Fruit fly (Drosophila melanogaster) whole organism, embryonic: ENCODE results near the gene CG34180.
A peak's percentile ranks its signal among the peaks of the same experiment; 100 is the strongest.

Source experiments
- BEAF-32 ChIP-seq: fragments of 200-800 bp; sonication (Bioruptor generic); optimal IDR thresholded peaks from 3 replicates; lab custom pipeline; 2017; ENCODE audit warnings: missing biosample characterization, missing genetic modification characterization, mild to moderate bottlenecking, moderate library complexity, missing genetic modification reagents
- Bteb2 ChIP-seq: fragments of 200-800 bp; sonication (Bioruptor generic); optimal IDR thresholded peaks from 2 replicates; lab custom pipeline; 2016; ENCODE audit warnings: missing biosample characterization, missing genetic modification characterization
- CG10209 ChIP-seq: fragments of 200-800 bp; sonication (Bioruptor generic); optimal IDR thresholded peaks from 3 replicates; lab custom pipeline; 2017; ENCODE audit warnings: missing biosample characterization, mild to moderate bottlenecking, missing genetic modification characterization, missing genetic modification reagents
- CG10274 ChIP-seq: fragments of 200-800 bp; sonication (Bioruptor generic); optimal IDR thresholded peaks from 3 replicates; lab custom pipeline; 2017; ENCODE audit warnings: missing biosample characterization, mild to moderate bottlenecking, missing genetic modification characterization
- CG11085 ChIP-seq: fragments of 200-800 bp; sonication (Bioruptor generic); IDR thresholded peaks from 2 replicates; pipeline ENCODE4 v1.3.6; 2022; ENCODE audit warnings: missing biosample characterization, missing genetic modification characterization
- CG12071 ChIP-seq: fragments of 200-800 bp; sonication (Bioruptor generic); optimal IDR thresholded peaks from 3 replicates; lab custom pipeline; 2018; ENCODE audit warnings: missing biosample characterization, mild to moderate bottlenecking, missing genetic modification characterization
- CG12942 ChIP-seq: fragments of 200-800 bp; sonication (Bioruptor generic); optimal IDR thresholded peaks from 3 replicates; lab custom pipeline; 2016; ENCODE audit warnings: missing biosample characterization, missing genetic modification characterization
- CG14860 ChIP-seq: fragments of 200-800 bp; sonication (Bioruptor generic); IDR thresholded peaks from 3 replicates; pipeline ENCODE4 v1.3.6; 2022; ENCODE audit warnings: missing biosample characterization, missing genetic modification characterization; ENCODE audit not compliant: partially characterized antibody
- CG17359 ChIP-seq: fragments of 200-800 bp; sonication (Bioruptor generic); optimal IDR thresholded peaks from 3 replicates; lab custom pipeline; 2018; ENCODE audit warnings: missing biosample characterization, mild to moderate bottlenecking, missing genetic modification characterization, moderate library complexity
- CG17802 ChIP-seq: fragments of 200-800 bp; sonication (Bioruptor generic); optimal IDR thresholded peaks from 2 replicates; lab custom pipeline; 2018; ENCODE audit warnings: missing biosample characterization, mild to moderate bottlenecking, missing genetic modification characterization, moderate library complexity
- CG2120 ChIP-seq: fragments of 200-800 bp; sonication (Bioruptor generic); optimal IDR thresholded peaks from 3 replicates; lab custom pipeline; 2016; ENCODE audit warnings: missing biosample characterization, missing genetic modification characterization
- CG4328 ChIP-seq: fragments of 200-800 bp; sonication (Bioruptor generic); optimal IDR thresholded peaks from 3 replicates; lab custom pipeline; 2017; ENCODE audit warnings: missing biosample characterization, missing genetic modification reagents, missing genetic modification characterization
- CG6272 ChIP-seq: fragments of 200-800 bp; sonication (Bioruptor generic); IDR thresholded peaks from 2 replicates; pipeline ENCODE4 v1.3.6; 2022; ENCODE audit warnings: missing biosample characterization, missing genetic modification characterization
- CG6791 ChIP-seq: fragments of 200-800 bp; sonication (Bioruptor generic); IDR thresholded peaks from 3 replicates; pipeline ENCODE4 v1.3.6; 2022; ENCODE audit warnings: missing biosample characterization, missing genetic modification characterization; ENCODE audit not compliant: partially characterized antibody
- CG9797 ChIP-seq: fragments of 200-800 bp; sonication (Bioruptor generic); optimal IDR thresholded peaks from 3 replicates; lab custom pipeline; 2018; ENCODE audit warnings: missing biosample characterization, mild to moderate bottlenecking, missing genetic modification characterization
- D19A ChIP-seq: fragments of 200-800 bp; optimal IDR thresholded peaks from 3 replicates; lab custom pipeline; 2019; ENCODE audit warnings: missing biosample characterization, mild to moderate bottlenecking, missing genetic modification characterization, moderate library complexity
- Doc3 ChIP-seq: fragments of 200-800 bp; sonication (Bioruptor generic); IDR thresholded peaks from 3 replicates; pipeline ENCODE4 v1.3.6; 2022; ENCODE audit warnings: missing biosample characterization, missing genetic modification characterization; ENCODE audit not compliant: partially characterized antibody
- ERR ChIP-seq: fragments of 200-800 bp; sonication (Bioruptor generic); optimal IDR thresholded peaks from 2 replicates; lab custom pipeline; 2016; ENCODE audit warnings: missing biosample characterization, missing genetic modification characterization
- Fer2 ChIP-seq: fragments of 200-800 bp; sonication (Bioruptor generic); optimal IDR thresholded peaks from 2 replicates; lab custom pipeline; 2018; ENCODE audit warnings: missing biosample characterization, mild to moderate bottlenecking, missing genetic modification characterization, moderate library complexity
- HLH54F ChIP-seq: fragments of 200-800 bp; sonication (Bioruptor generic); optimal IDR thresholded peaks from 3 replicates; lab custom pipeline; 2016; ENCODE audit warnings: missing biosample characterization, missing genetic modification characterization
- Hr78 ChIP-seq, 2 experiments: fragments of 200-800 bp in 1 of 2; fragments of >200 bp in 1 of 2; sonication (Bioruptor generic) in 1 of 2; optimal IDR thresholded peaks; 2 replicates each; lab custom pipeline; 2017 to 2019; ENCODE audit warnings: missing biosample characterization in 2 of 2, missing genetic modification characterization in 2 of 2, mild to moderate bottlenecking in 1 of 2, moderate library complexity in 1 of 2
- Kr ChIP-seq: fragments of 200-800 bp; sonication (Bioruptor generic); optimal IDR thresholded peaks from 2 replicates; lab custom pipeline; 2017; ENCODE audit warnings: missing biosample characterization, mild to moderate bottlenecking, missing genetic modification characterization
- Mrtf ChIP-seq: fragments of 200-800 bp; sonication (Bioruptor generic); IDR thresholded peaks from 3 replicates; pipeline ENCODE4 v1.3.6; 2022; ENCODE audit warnings: missing biosample characterization, missing genetic modification characterization
- Myb ChIP-seq: fragments of 200-800 bp; sonication (Bioruptor generic); optimal IDR thresholded peaks from 2 replicates; lab custom pipeline; 2016; ENCODE audit warnings: missing biosample characterization, missing genetic modification characterization
- NC2α ChIP-seq: fragments of 200-800 bp; sonication (Bioruptor generic); optimal IDR thresholded peaks from 2 replicates; lab custom pipeline; 2016; ENCODE audit warnings: missing biosample characterization, missing genetic modification characterization
- PHDP ChIP-seq: fragments of 200-800 bp; sonication (Bioruptor generic); optimal IDR thresholded peaks from 3 replicates; lab custom pipeline; 2018; ENCODE audit warnings: missing biosample characterization, mild to moderate bottlenecking, missing genetic modification characterization, moderate library complexity
- Poxn ChIP-seq: fragments of 200-800 bp; sonication (Bioruptor generic); IDR thresholded peaks from 2 replicates; pipeline ENCODE4 v1.3.6; 2022; ENCODE audit warnings: missing biosample characterization, missing genetic modification characterization
- Side ChIP-seq: fragments of 200-800 bp; sonication (Bioruptor generic); optimal IDR thresholded peaks from 2 replicates; lab custom pipeline; 2016; ENCODE audit warnings: missing biosample characterization, missing genetic modification characterization
- Sox100B ChIP-seq: fragments of 200-800 bp; sonication (Bioruptor generic); optimal IDR thresholded peaks from 3 replicates; lab custom pipeline; 2018; ENCODE audit warnings: missing biosample characterization, mild to moderate bottlenecking, missing genetic modification characterization
- Tbp ChIP-seq: fragments of >200 bp; optimal IDR thresholded peaks from 2 replicates; lab custom pipeline; 2018; ENCODE audit warnings: missing biosample characterization, missing genetic modification characterization
- ac ChIP-seq: fragments of 200-800 bp; sonication (Bioruptor generic); optimal IDR thresholded peaks from 3 replicates; lab custom pipeline; 2017; ENCODE audit warnings: missing biosample characterization, mild to moderate bottlenecking, missing genetic modification characterization
- aop ChIP-seq: fragments of 200-800 bp; sonication (Bioruptor generic); IDR thresholded peaks from 2 replicates; pipeline ENCODE4 v1.3.6; 2022; ENCODE audit warnings: missing biosample characterization, missing genetic modification characterization
- chif ChIP-seq, 2 experiments: fragments of 200-800 bp; sonication (Bioruptor generic); optimal IDR thresholded peaks; 3 replicates each; lab custom pipeline; 2016; ENCODE audit warnings: missing biosample characterization in 2 of 2, missing genetic modification characterization in 2 of 2
- chn ChIP-seq: fragments of 200-800 bp; sonication (Bioruptor generic); optimal IDR thresholded peaks from 2 replicates; lab custom pipeline; 2016; ENCODE audit warnings: missing biosample characterization, missing genetic modification characterization
- disco-r ChIP-seq: fragments of 200-800 bp; sonication (Bioruptor generic); optimal IDR thresholded peaks from 2 replicates; lab custom pipeline; 2016; ENCODE audit warnings: missing biosample characterization, missing genetic modification characterization
- dpn ChIP-seq, 2 experiments: fragments of 200-800 bp; sonication (Bioruptor generic); optimal IDR thresholded peaks; 3 replicates each; lab custom pipeline; 2016; ENCODE audit warnings: missing biosample characterization in 2 of 2, missing genetic modification characterization in 2 of 2
- exex ChIP-seq: fragments of 200-800 bp; sonication (Bioruptor generic); optimal IDR thresholded peaks from 4 replicates; lab custom pipeline; 2018; ENCODE audit warnings: missing biosample characterization, mild to moderate bottlenecking, missing genetic modification characterization, moderate library complexity
- hb ChIP-seq: fragments of 200-800 bp; sonication (Bioruptor generic); IDR thresholded peaks from 3 replicates; pipeline ENCODE4 v1.3.6; 2022; ENCODE audit warnings: missing biosample characterization, missing genetic modification characterization; ENCODE audit not compliant: partially characterized antibody
- inv ChIP-seq: fragments of 200-800 bp; sonication (Bioruptor generic); IDR thresholded peaks from 2 replicates; pipeline ENCODE4 v1.3.6; 2022; ENCODE audit warnings: missing biosample characterization, missing genetic modification characterization; ENCODE audit not compliant: partially characterized antibody
- mld ChIP-seq: fragments of 200-800 bp; sonication (Bioruptor generic); IDR thresholded peaks from 3 replicates; pipeline ENCODE4 v1.3.6; 2022; ENCODE audit warnings: missing biosample characterization, missing genetic modification characterization; ENCODE audit not compliant: partially characterized antibody
- onecut ChIP-seq: fragments of 200-800 bp; sonication (Bioruptor generic); IDR thresholded peaks from 2 replicates; pipeline ENCODE4 v1.3.6; 2022; ENCODE audit warnings: missing biosample characterization, missing genetic modification characterization
- repo ChIP-seq: fragments of 200-800 bp; sonication (Bioruptor generic); optimal IDR thresholded peaks from 2 replicates; lab custom pipeline; 2016; ENCODE audit warnings: missing biosample characterization, missing genetic modification characterization
- scrt ChIP-seq: fragments of 200-800 bp; sonication (Bioruptor generic); optimal IDR thresholded peaks from 2 replicates; lab custom pipeline; 2018; ENCODE audit warnings: missing biosample characterization, mild to moderate bottlenecking, missing genetic modification characterization, moderate library complexity
- sima ChIP-seq: fragments of 200-800 bp; sonication (Bioruptor generic); optimal IDR thresholded peaks from 2 replicates; lab custom pipeline; 2016; ENCODE audit warnings: missing biosample characterization, missing genetic modification characterization
- sisA ChIP-seq: fragments of 200-800 bp; sonication (Bioruptor generic); IDR thresholded peaks from 2 replicates; pipeline ENCODE4 v1.3.6; 2022; ENCODE audit warnings: missing biosample characterization, missing genetic modification characterization
- sr ChIP-seq: fragments of 200-800 bp; sonication (Bioruptor generic); IDR thresholded peaks from 3 replicates; pipeline ENCODE4 v1.3.6; 2022; ENCODE audit warnings: missing biosample characterization, missing genetic modification characterization
- tin ChIP-seq: fragments of 200-800 bp; sonication (Bioruptor generic); optimal IDR thresholded peaks from 3 replicates; lab custom pipeline; 2016; ENCODE audit warnings: missing biosample characterization, missing genetic modification characterization
- tio ChIP-seq: fragments of 200-800 bp; sonication (Bioruptor generic); optimal IDR thresholded peaks from 2 replicates; lab custom pipeline; 2017; ENCODE audit warnings: missing biosample characterization, missing genetic modification characterization, inconsistent platforms
- trh ChIP-seq: fragments of 200-800 bp; sonication (Bioruptor generic); optimal IDR thresholded peaks from 2 replicates; lab custom pipeline; 2016; ENCODE audit warnings: missing biosample characterization, missing genetic modification characterization
- unpg ChIP-seq: fragments of 200-800 bp; sonication (Bioruptor generic); optimal IDR thresholded peaks from 3 replicates; lab custom pipeline; 2018; ENCODE audit warnings: missing biosample characterization, mild to moderate bottlenecking, missing genetic modification characterization, moderate library complexity

The CG34180 gene

DNA sequence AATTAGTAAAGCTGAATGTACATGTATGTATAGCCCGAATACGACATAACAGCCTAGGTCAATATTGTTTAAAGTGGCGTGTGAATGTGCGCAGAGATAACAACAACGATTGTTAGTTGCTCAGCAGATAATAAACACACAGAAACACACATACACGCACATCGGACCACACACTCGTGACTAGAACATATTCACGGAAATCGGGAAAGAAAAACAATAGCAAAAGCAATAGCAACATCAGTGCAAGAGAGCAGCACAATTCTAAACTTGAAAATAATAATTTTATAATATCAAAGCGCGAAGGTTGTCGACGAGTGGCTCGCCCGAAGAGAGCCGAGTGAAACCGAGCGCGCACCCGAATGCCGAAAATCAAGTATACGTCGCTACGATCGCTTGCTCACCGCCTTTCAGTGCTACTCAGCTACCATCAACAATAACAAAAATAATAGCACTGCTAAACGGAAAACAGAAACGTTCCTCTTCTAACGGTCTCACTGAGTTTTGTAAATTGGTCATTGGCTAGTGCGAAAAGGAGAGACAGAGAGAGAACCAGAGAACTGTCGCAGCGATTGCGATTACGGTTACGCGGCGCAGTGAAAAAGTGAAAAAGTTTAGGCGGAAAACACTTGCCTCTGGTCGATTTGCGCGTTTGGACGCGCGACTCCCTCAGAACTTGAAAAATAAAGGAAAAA is 22.8 kb downstream of the CG34180 start (continued):
- TF ChIP-seq trh (GFP tag; lab: Kevin White, UChicago) = no peak
- no peak for TF ChIP-seq HLH54F (GFP tag; lab: Kevin White, UChicago)
- TF ChIP-seq CG4328 (GFP tag; lab: Kevin White, UChicago) = peak; percentile 52
- no peak for TF ChIP-seq CG17802 (tag; lab: Kevin White, UChicago)
- no peak for TF ChIP-seq chif (GFP tag; optimal IDR thresholded peaks at IDR 0.05; lab: Kevin White, UChicago)
- TF ChIP-seq tin (GFP tag; lab: Kevin White, UChicago) = no peak
- TF ChIP-seq Tbp (GFP tag; lab: Kevin White, UChicago) = no peak
- no peak for TF ChIP-seq aop (GFP tag; lab: Robert Waterston, UW)
- TF ChIP-seq CG12071 (GFP tag; lab: Kevin White, UChicago) = peak; percentile 55
- no peak for TF ChIP-seq onecut (GFP tag; lab: Robert Waterston, UW)
- no peak for TF ChIP-seq tio (GFP tag; lab: Kevin White, UChicago)
- TF ChIP-seq Hr78 (GFP tag; optimal IDR thresholded peaks at IDR 0.05; lab: Kevin White, UChicago) = no peak
- TF ChIP-seq CG10274 (GFP tag; lab: Kevin White, UChicago) = no peak
- TF ChIP-seq sima (GFP tag; lab: Kevin White, UChicago) = no peak
- TF ChIP-seq unpg (GFP tag; lab: Kevin White, UChicago) = peak; percentile 15
- TF ChIP-seq repo (GFP tag; lab: Kevin White, UChicago) = no peak
- no peak for TF ChIP-seq D19A (tag; lab: Kevin White, UChicago)
- TF ChIP-seq disco-r (GFP tag; lab: Kevin White, UChicago) = no peak
- TF ChIP-seq CG17359 = no peak
- TF ChIP-seq Bteb2 (GFP tag; lab: Kevin White, UChicago) = no peak
- TF ChIP-seq NC2α (GFP tag; lab: Kevin White, UChicago) = no peak
- TF ChIP-seq ac = no peak
- no peak for TF ChIP-seq sisA (GFP tag; lab: Robert Waterston, UW)
- TF ChIP-seq CG2120 (GFP tag; lab: Kevin White, UChicago) = peak; percentile 4
- TF ChIP-seq Fer2 = peak; percentile 7
- TF ChIP-seq exex = peak; percentile 88
- TF ChIP-seq CG12942 (GFP tag; lab: Kevin White, UChicago) = no peak
- no peak for TF ChIP-seq CG6272
- TF ChIP-seq CG10209 = peak; percentile 34
- TF ChIP-seq Kr = no peak
- no peak for TF ChIP-seq scrt (GFP tag; lab: Kevin White, UChicago)
- no peak for TF ChIP-seq CG11085 (GFP tag; lab: Robert Waterston, UW)
- peak; percentile 35 for TF ChIP-seq Sox100B (GFP tag; lab: Kevin White, UChicago)
- TF ChIP-seq Doc3 = no peak
- TF ChIP-seq sr (GFP tag; lab: Robert Waterston, UW) = no peak
- no peak for TF ChIP-seq dpn (GFP tag; optimal IDR thresholded peaks at IDR 0.05; lab: Kevin White, UChicago)
- TF ChIP-seq Side (GFP tag; lab: Kevin White, UChicago) = no peak
- no peak for TF ChIP-seq hb (GFP tag; lab: Robert Waterston, UW)
- TF ChIP-seq CG6791 (GFP tag; lab: Robert Waterston, UW) = 0 out of 3 replicates have a peak, but pooled peaks have one; percentile 13
- no peak for TF ChIP-seq inv (GFP tag; lab: Robert Waterston, UW)
- peak; percentile 40 for TF ChIP-seq PHDP (tag; lab: Kevin White, UChicago)
- no peak for TF ChIP-seq Poxn (GFP tag; lab: Robert Waterston, UW)
- no peak for TF ChIP-seq ERR (GFP tag; lab: Kevin White, UChicago)
- TF ChIP-seq mld (GFP tag; lab: Robert Waterston, UW) = no peak
- TF ChIP-seq CG9797 (GFP tag; lab: Kevin White, UChicago) = no peak
- no peak for TF ChIP-seq Mrtf (GFP tag; lab: Robert Waterston, UW)
- TF ChIP-seq Myb (GFP tag; lab: Kevin White, UChicago) = no peak
- TF ChIP-seq CG14860 (GFP tag; lab: Robert Waterston, UW) = no peak
- TF ChIP-seq chn (GFP tag; lab: Kevin White, UChicago) = no peak
- TF ChIP-seq BEAF-32 (GFP tag; lab: Kevin White, UChicago) = no peak
